Fruit fly (Drosophila melanogaster): ENCODE results near the gene Cpr92A.

DNA sequence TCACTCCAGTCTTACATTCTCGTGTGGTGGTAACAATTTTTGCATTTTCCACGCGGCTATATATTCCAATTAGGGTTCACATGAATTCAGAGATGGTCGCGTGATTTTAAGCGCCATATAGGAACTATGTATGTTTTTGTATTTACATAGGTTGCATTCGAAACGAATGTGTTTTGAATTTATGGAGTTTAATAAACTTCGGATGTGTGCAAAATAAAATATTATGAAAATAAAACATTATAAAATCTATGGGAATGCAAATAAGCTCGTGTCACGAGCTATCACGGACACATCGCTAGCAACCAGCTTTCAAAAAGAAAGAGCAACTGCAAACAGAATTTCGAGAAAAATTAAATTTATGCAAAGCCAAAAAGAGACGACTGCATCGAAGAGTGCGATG, 15.4 kb downstream of the Cpr92A start:
- TF ChIP-seq CTCF (optimal IDR thresholded peaks at IDR 0.05) (no peak), CG8478 (optimal IDR thresholded peaks at IDR 0.05) (no peak)
